Worm (Caenorhabditis elegans) whole organism, L1 larva: ENCODE data around the gene pals-22.

Experiments used
- C16A3.4 ChIP-seq: fragments of 150-350 bp; optimal IDR thresholded peaks from 2 replicates; lab custom pipeline; 2014; ENCODE audit warnings: missing biosample characterization, missing genetic modification characterization
- aly-2 ChIP-seq: fragments of 150-350 bp; optimal IDR thresholded peaks from 2 replicates; lab custom pipeline; 2014; ENCODE audit warnings: missing biosample characterization, missing genetic modification characterization
- ces-1 ChIP-seq: fragments of 150-350 bp; optimal IDR thresholded peaks from 2 replicates; lab custom pipeline; 2014; ENCODE audit warnings: missing biosample characterization, missing genetic modification reagents, missing genetic modification characterization
- egl-27 ChIP-seq, 2 experiments: fragments of 150-350 bp in 1 of 2; sonication (generic microtip); optimal IDR thresholded peaks; 3 replicates each; lab custom pipeline; 2017 to 2018; ENCODE audit warnings: missing biosample characterization in 2 of 2, missing genetic modification characterization in 2 of 2, missing genetic modification reagents in 2 of 2
- grh-1 ChIP-seq: fragments of 200-800 bp; sonication (Bioruptor generic); IDR thresholded peaks from 2 replicates; pipeline ENCODE4 v1.3.6; 2022; ENCODE audit warnings: missing genetic modification reagents, missing genetic modification characterization, missing compliant biosample characterization
- jun-1 ChIP-seq: fragments of 150-350 bp; optimal IDR thresholded peaks from 2 replicates; lab custom pipeline; 2014; ENCODE audit warnings: missing biosample characterization, missing genetic modification reagents, missing genetic modification characterization
- snpc-4 ChIP-seq: fragments of 150-350 bp; optimal IDR thresholded peaks from 2 replicates; lab custom pipeline; 2014; ENCODE audit warnings: missing biosample characterization, missing genetic modification characterization
- sup-37 ChIP-seq: fragments of 200-800 bp; sonication (Bioruptor generic); optimal IDR thresholded peaks from 2 replicates; lab custom pipeline; 2018; ENCODE audit warnings: mild to moderate bottlenecking, missing genetic modification characterization, missing compliant biosample characterization

DNA sequence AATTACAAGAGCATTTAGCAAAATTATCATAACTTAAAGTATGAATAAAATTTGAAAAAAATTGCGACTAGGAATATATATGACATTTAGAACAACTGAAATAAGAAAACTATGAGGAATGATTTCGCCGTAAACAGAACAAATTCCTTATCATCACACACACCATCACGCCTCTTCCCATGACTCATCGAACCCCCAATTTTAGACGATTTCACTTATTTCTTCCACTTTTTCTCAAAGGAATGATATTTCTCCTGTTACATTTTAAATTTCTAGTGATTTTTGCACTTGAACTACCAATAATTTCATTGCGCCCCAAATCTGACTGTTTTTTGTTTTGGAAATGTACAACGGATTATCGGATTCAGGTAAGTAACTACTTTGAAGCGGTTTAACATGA, 24.4 kb downstream of the pals-22 start, which contains the start of the genes zig-13 and ver-1:
- TF ChIP-seq aly-2 (tag; lab: Kevin White, UChicago) (no peak), jun-1 (tag; lab: Kevin White, UChicago) (no peak), egl-27 (tag; optimal IDR thresholded peaks at IDR 0.05; lab: Kevin White, UChicago) (no peak), snpc-4 (no peak), sup-37 (GFP tag; lab: Kevin White, UChicago) (no peak), C16A3.4 (no peak), grh-1 (GFP tag; lab: Robert Waterston, UW) (no peak), ces-1 (GFP tag; lab: Kevin White, UChicago) (no peak)
